Fruit fly (Drosophila melanogaster) whole organism, pupa: ENCODE results near the gene cort.
A peak's percentile ranks its signal among the peaks of the same experiment; 100 is the strongest.

ENCODE experiments used
- CG10348 ChIP-seq: fragments of 200-800 bp; sonication (Bioruptor generic); IDR thresholded peaks from 2 replicates; pipeline ENCODE4 v1.3.6; 2022; ENCODE audit warnings: missing biosample characterization, missing genetic modification characterization
- CG12605 ChIP-seq: fragments of 200-800 bp; sonication (Bioruptor generic); IDR thresholded peaks from 2 replicates; pipeline ENCODE4 v1.3.6; 2022; ENCODE audit warnings: missing biosample characterization, missing genetic modification characterization
- CG13204 ChIP-seq: fragments of 200-800 bp; sonication (Bioruptor generic); optimal IDR thresholded peaks from 2 replicates; lab custom pipeline; 2018; ENCODE audit warnings: missing biosample characterization, mild to moderate bottlenecking, missing genetic modification characterization, moderate library complexity
- CG14655 ChIP-seq: fragments of 200-800 bp; sonication (Bioruptor generic); optimal IDR thresholded peaks from 3 replicates; lab custom pipeline; 2017; ENCODE audit warnings: mild to moderate bottlenecking, missing biosample characterization, missing genetic modification reagents, missing genetic modification characterization
- CG15710 ChIP-seq: fragments of 200-800 bp; sonication (Bioruptor generic); optimal IDR thresholded peaks from 2 replicates; lab custom pipeline; 2018; ENCODE audit warnings: missing biosample characterization, mild to moderate bottlenecking, missing genetic modification characterization, moderate library complexity
- CG17806 ChIP-seq: fragments of 200-800 bp; sonication (Bioruptor generic); optimal IDR thresholded peaks from 2 replicates; lab custom pipeline; 2018; ENCODE audit warnings: missing biosample characterization, mild to moderate bottlenecking, missing genetic modification characterization, moderate library complexity
- CG32121 ChIP-seq: fragments of 200-800 bp; sonication (Bioruptor generic); IDR thresholded peaks from 2 replicates; pipeline ENCODE4 v1.3.6; 2022; ENCODE audit warnings: missing biosample characterization, missing genetic modification characterization
- CG34367 ChIP-seq: fragments of 200-800 bp; sonication (Bioruptor generic); optimal IDR thresholded peaks from 2 replicates; lab custom pipeline; 2018; ENCODE audit warnings: missing biosample characterization, mild to moderate bottlenecking, missing genetic modification characterization
- CG4496 ChIP-seq: fragments of 200-800 bp; sonication (Bioruptor generic); IDR thresholded peaks from 3 replicates; pipeline ENCODE4 v1.3.6; 2022; ENCODE audit warnings: missing biosample characterization, missing genetic modification characterization
- CG8159 ChIP-seq: fragments of 200-800 bp; sonication (Bioruptor generic); optimal IDR thresholded peaks from 3 replicates; lab custom pipeline; 2018; ENCODE audit warnings: missing biosample characterization, mild to moderate bottlenecking, missing genetic modification characterization, moderate library complexity
- CG8301 ChIP-seq: fragments of 200-800 bp; sonication (Bioruptor generic); optimal IDR thresholded peaks from 2 replicates; lab custom pipeline; 2018; ENCODE audit warnings: missing biosample characterization, mild to moderate bottlenecking, missing genetic modification characterization
- D1 ChIP-seq: fragments of 200-800 bp; sonication (Bioruptor generic); optimal IDR thresholded peaks from 2 replicates; lab custom pipeline; 2018; ENCODE audit warnings: missing biosample characterization, mild to moderate bottlenecking, missing genetic modification characterization, moderate library complexity
- EcR ChIP-seq: fragments of 200-800 bp; sonication (Bioruptor generic); optimal IDR thresholded peaks from 3 replicates; lab custom pipeline; 2019; ENCODE audit warnings: missing biosample characterization, missing genetic modification characterization, mild to moderate bottlenecking, moderate library complexity, missing genetic modification reagents
- Ets98B ChIP-seq: fragments of 200-800 bp; sonication (Bioruptor generic); IDR thresholded peaks from 2 replicates; pipeline ENCODE4 v1.3.6; 2022; ENCODE audit warnings: missing biosample characterization, missing genetic modification characterization
- Pif1A ChIP-seq: fragments of 200-800 bp; sonication (Bioruptor generic); optimal IDR thresholded peaks from 3 replicates; lab custom pipeline; 2016; ENCODE audit warnings: missing biosample characterization, missing genetic modification characterization
- Pif1B ChIP-seq: fragments of 200-800 bp; sonication (Bioruptor generic); optimal IDR thresholded peaks from 3 replicates; lab custom pipeline; 2016; ENCODE audit warnings: missing biosample characterization, missing genetic modification characterization
- Snoo ChIP-seq: fragments of 200-800 bp; sonication (Bioruptor generic); optimal IDR thresholded peaks from 3 replicates; lab custom pipeline; 2017; ENCODE audit warnings: missing biosample characterization, mild to moderate bottlenecking, missing genetic modification characterization, inconsistent platforms
- fd96Ca ChIP-seq: fragments of 200-800 bp; sonication (Bioruptor generic); IDR thresholded peaks from 3 replicates; pipeline ENCODE4 v1.3.6; 2022; ENCODE audit warnings: missing biosample characterization, missing genetic modification characterization
- gl ChIP-seq: fragments of 200-800 bp; sonication (Bioruptor generic); optimal IDR thresholded peaks from 2 replicates; lab custom pipeline; 2018; ENCODE audit warnings: missing biosample characterization, mild to moderate bottlenecking, missing genetic modification characterization
- rn ChIP-seq: fragments of 200-800 bp; sonication (Bioruptor generic); IDR thresholded peaks from 2 replicates; pipeline ENCODE4 v1.3.6; 2022; ENCODE audit warnings: missing biosample characterization, missing genetic modification characterization

cort gene

dm6 chr2L:6676535-6676934 lies at the start of gene cort:
Gene cort (minus strand): TSS chr2L:6676635.
- no peak for TF ChIP-seq Pif1B

DNA sequence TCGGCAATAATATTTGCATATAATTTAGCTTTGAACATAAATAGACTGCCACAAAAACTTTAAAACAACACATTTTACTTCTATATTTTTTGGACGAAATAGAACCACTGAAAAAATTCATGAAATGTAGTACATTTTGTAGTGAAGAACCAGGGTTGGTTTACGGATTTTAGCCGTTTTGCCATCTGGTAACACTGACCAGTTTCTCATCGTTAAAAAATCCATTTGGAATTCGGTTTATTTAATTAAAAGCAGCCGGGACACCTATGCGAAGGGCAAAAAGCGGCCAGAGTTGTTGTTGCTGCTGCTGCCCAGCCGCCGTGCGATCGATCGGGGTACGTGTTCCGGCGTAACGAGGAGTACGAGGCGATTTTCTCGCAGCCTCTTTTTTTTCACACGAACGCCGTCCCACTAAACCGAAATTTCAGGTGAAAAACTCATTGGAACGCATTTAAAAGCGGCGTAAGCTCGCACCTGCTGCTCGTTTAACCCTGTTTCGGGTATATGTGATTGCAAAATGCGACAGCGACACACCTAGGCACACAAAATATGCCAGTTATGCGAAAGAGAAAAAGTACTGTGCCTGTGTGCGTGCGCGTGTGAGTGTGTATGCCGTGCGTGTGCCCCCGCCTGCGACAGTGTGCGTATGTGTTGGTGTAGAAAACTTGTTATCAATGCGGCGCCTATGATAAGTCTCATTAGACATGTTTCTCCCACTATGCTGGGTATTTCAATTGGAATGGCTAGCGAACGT lies 47.5 kb upstream of the cort start, which contains the start of gene Liprin-alpha:
Liprin-alpha (plus strand) TSS at position 154 of the 754 bp plus-strand sequence.
- TF ChIP-seq Snoo (tag; lab: Kevin White, UChicago) (no peak), fd96Ca (GFP tag; lab: Robert Waterston, UW) (peak; percentile 43; the same call in 1 of the 3 replicates)

dm6 chr2L:6722822-6723749 lies 46.7 kb upstream of the cort start, which contains the start of gene homer:
Gene homer (minus strand): TSS chr2L:6723359.
- TF ChIP-seq D1 (tag; lab: Kevin White, UChicago) = no peak
- no peak for TF ChIP-seq CG8159 (tag; lab: Kevin White, UChicago)
- peak; percentile 10 for TF ChIP-seq CG15710 (tag; lab: Kevin White, UChicago)
- TF ChIP-seq CG4496 (GFP tag; lab: Robert Waterston, UW) = peak; percentile 49; the same call in 1 of the 3 replicates
- peak; percentile 14; the same call in 1 of the 2 replicates for TF ChIP-seq CG32121 (GFP tag; lab: Robert Waterston, UW)
- peak; percentile 9 for TF ChIP-seq EcR (GFP tag; lab: Kevin White, UChicago)

dm6 chr2L:6721710-6722109 lies 45.3 kb upstream of the cort start:
- TF ChIP-seq CG12605 (GFP tag; lab: Robert Waterston, UW) (no peak), gl (tag; lab: Kevin White, UChicago) (no peak), CG13204 (GFP tag; lab: Kevin White, UChicago) (no peak), Ets98B (GFP tag; lab: Robert Waterston, UW) (no peak), CG10348 (GFP tag; lab: Robert Waterston, UW) (no peak), CG8301 (tag; lab: Kevin White, UChicago) (no peak), D1 (tag; lab: Kevin White, UChicago) (no peak), EcR (GFP tag; lab: Kevin White, UChicago) (no peak), CG32121 (GFP tag; lab: Robert Waterston, UW) (no peak), CG4496 (GFP tag; lab: Robert Waterston, UW) (no peak), Pif1A (GFP tag; lab: Kevin White, UChicago) (no peak), Pif1B (no peak), CG15710 (tag; lab: Kevin White, UChicago) (no peak), CG17806 (tag; lab: Kevin White, UChicago) (no peak)
- TF ChIP-seq, all 21 proteins: peak for 0

DNA sequence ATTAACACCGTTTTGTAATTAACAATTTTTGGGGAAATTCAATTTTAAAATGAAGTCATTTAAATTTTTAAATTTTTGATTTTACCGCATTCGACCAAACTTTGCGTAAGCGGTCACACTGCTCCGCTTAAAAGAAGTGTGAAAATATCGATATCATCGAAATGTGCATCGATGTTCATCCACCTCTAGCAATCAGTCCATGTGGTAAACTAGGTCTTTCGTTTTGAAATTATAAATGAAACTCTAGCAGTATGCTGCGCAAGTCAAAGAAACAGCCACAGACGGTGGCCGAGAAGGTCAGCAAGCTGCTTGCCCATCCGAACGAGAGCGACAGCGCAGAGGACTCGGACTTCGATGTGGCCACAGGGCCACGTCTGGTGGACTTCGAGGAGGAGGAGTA lies 41.0 kb upstream of the cort start, which contains the start of gene Aatf:
Aatf (plus strand) TSS at position 166 of the 400 bp plus-strand sequence.
- TF ChIP-seq CG12605 (GFP tag; lab: Robert Waterston, UW) (no peak), Ets98B (GFP tag; lab: Robert Waterston, UW) (0 out of 2 replicates have a peak, but pooled peaks have one; percentile 6)

- TF ChIP-seq fd96Ca (GFP tag; lab: Robert Waterston, UW) (no peak), Pif1A (GFP tag; lab: Kevin White, UChicago) (no peak), CG8159 (tag; lab: Kevin White, UChicago) (no peak), CG14655 (GFP tag; lab: Kevin White, UChicago) (no peak), D1 (tag; lab: Kevin White, UChicago) (no peak), Ets98B (GFP tag; lab: Robert Waterston, UW) (no peak), CG10348 (GFP tag; lab: Robert Waterston, UW) (no peak), Snoo (tag; lab: Kevin White, UChicago) (no peak), CG15710 (tag; lab: Kevin White, UChicago) (no peak), CG4496 (GFP tag; lab: Robert Waterston, UW) (no peak), CG17806 (tag; lab: Kevin White, UChicago) (no peak), rn (GFP tag; lab: Robert Waterston, UW) (no peak), CG34367 (tag; lab: Kevin White, UChicago) (no peak), EcR (GFP tag; lab: Kevin White, UChicago) (no peak), CG32121 (GFP tag; lab: Robert Waterston, UW) (no peak), CG13204 (GFP tag; lab: Kevin White, UChicago) (no peak), Pif1B (no peak), CG8301 (tag; lab: Kevin White, UChicago) (no peak)
These were observed 40.5 kb upstream of the cort start for dm6 chr2L:6716921-6717320.
